Fruit fly (Drosophila melanogaster): ENCODE measurements around the gene tin.

Gene tin

dm6 chr3R:21378595-21378994, at the start of gene tin (continued):
- peak; percentile 16 for TF ChIP-seq maf-S (GFP tag; optimal IDR thresholded peaks at IDR 0.05)
- TF ChIP-seq CG10654 (GFP tag; optimal IDR thresholded peaks at IDR 0.05), result peak; percentile 76
- peak; percentile 62 for TF ChIP-seq inv (GFP tag; IDR thresholded peaks at IDR 0.05; ENCODE audit: partially characterized antibody)
- TF ChIP-seq CG10267 (tag; optimal IDR thresholded peaks at IDR 0.05), result peak; percentile 91
- TF ChIP-seq CG11085 (GFP tag; IDR thresholded peaks at IDR 0.05), result peak; percentile 75
- peak; percentile 94 for TF ChIP-seq CG32772 (GFP tag; IDR thresholded peaks at IDR 0.05)
- peak; percentile 97 for TF ChIP-seq chm (GFP tag; IDR thresholded peaks at IDR 0.05)
- TF ChIP-seq BtbVII (GFP tag; optimal IDR thresholded peaks at IDR 0.05), result peak; percentile 81
- TF ChIP-seq CG9817 (tag; optimal IDR thresholded peaks at IDR 0.05), result peak; percentile 78
- TF ChIP-seq Xrp1 (GFP tag; IDR thresholded peaks at IDR 0.05), result peak; percentile 99
- peak; percentile 95 for TF ChIP-seq CG2202 (tag; optimal IDR thresholded peaks at IDR 0.05)
- TF ChIP-seq bcd (GFP tag; optimal IDR thresholded peaks at IDR 0.05), result peak; percentile 88
- peak; percentile 73 for TF ChIP-seq tio (GFP tag; optimal IDR thresholded peaks at IDR 0.05)
- TF ChIP-seq NFAT (GFP tag; IDR thresholded peaks at IDR 0.05), result peak; percentile 91
- TF ChIP-seq CG31388 (GFP tag; optimal IDR thresholded peaks at IDR 0.05), result peak; percentile 72
- TF ChIP-seq dpn (GFP tag; optimal IDR thresholded peaks at IDR 0.05), result peak; percentile 50 to 84
- peak; percentile 84 for TF ChIP-seq Usf (GFP tag; optimal IDR thresholded peaks at IDR 0.05)
- peak; percentile 55 for TF ChIP-seq CG17186 (GFP tag; optimal IDR thresholded peaks at IDR 0.05)
- TF ChIP-seq Oaz (GFP tag; IDR thresholded peaks at IDR 0.05), result peak; percentile 86
- TF ChIP-seq CG30403 (GFP tag; optimal IDR thresholded peaks at IDR 0.05), result peak; percentile 91
- peak; percentile 55 for TF ChIP-seq CG4617 (GFP tag; optimal IDR thresholded peaks at IDR 0.05; ENCODE audit: borderline replicate concordance)
- TF ChIP-seq CG2129 (GFP tag; IDR thresholded peaks at IDR 0.05; ENCODE audit: partially characterized antibody), result peak; percentile 66
- peak; percentile 90 for TF ChIP-seq CG17568 (GFP tag; optimal IDR thresholded peaks at IDR 0.05)
- peak; percentile 31 for TF ChIP-seq CG8944 (GFP tag; optimal IDR thresholded peaks at IDR 0.05)
- peak; percentile 87 for TF ChIP-seq Chrac-16 (GFP tag; optimal IDR thresholded peaks at IDR 0.05)
- TF ChIP-seq stwl (tag; optimal IDR thresholded peaks at IDR 0.05), result peak; percentile 70
- peak; percentile 89 for TF ChIP-seq Ets65A (GFP tag)
- peak in 1 of 2 experiments; percentile 56 for TF ChIP-seq crp (GFP tag; optimal IDR thresholded peaks at IDR 0.05)
- peak; percentile 84 for TF ChIP-seq CG12155 (GFP tag; optimal IDR thresholded peaks at IDR 0.05)
- TF ChIP-seq Gsc (GFP tag; IDR thresholded peaks at IDR 0.05), result no peak
- peak; percentile 46 for TF ChIP-seq jing (GFP tag; optimal IDR thresholded peaks at IDR 0.05)
- TF ChIP-seq ems (GFP tag; optimal IDR thresholded peaks at IDR 0.05), result peak; percentile 56
- TF ChIP-seq Trl (optimal IDR thresholded peaks at IDR 0.05), result peak in 1 of 2 experiments; percentile 15
- peak; percentile 33 for TF ChIP-seq Trl (GFP tag; optimal IDR thresholded peaks at IDR 0.05)
- peak; percentile 60; the same call in 1 of the 2 replicates for TF ChIP-seq ham (GFP tag; IDR thresholded peaks at IDR 0.05)
- peak; percentile 38 for TF ChIP-seq CG16863 (GFP tag; optimal IDR thresholded peaks at IDR 0.05)
- TF ChIP-seq CG4328 (GFP tag; optimal IDR thresholded peaks at IDR 0.05), result peak; percentile 67
- peak; percentile 44 for TF ChIP-seq pum (GFP tag; optimal IDR thresholded peaks at IDR 0.05)
- TF ChIP-seq jigr1 (GFP tag; IDR thresholded peaks at IDR 0.05), result peak; percentile 72; the same call in 1 of the 3 replicates
- TF ChIP-seq cato (GFP tag; optimal IDR thresholded peaks at IDR 0.05; ENCODE audit: borderline replicate concordance), result peak; percentile 77
- TF ChIP-seq CG12071 (GFP tag; optimal IDR thresholded peaks at IDR 0.05), result peak; percentile 67
- TF ChIP-seq caup (GFP tag; optimal IDR thresholded peaks at IDR 0.05; ENCODE audit: severe bottlenecking), result peak; percentile 91
- peak; percentile 83 for TF ChIP-seq CG7987 (GFP tag; optimal IDR thresholded peaks at IDR 0.05)
- TF ChIP-seq CG6175 (GFP tag; IDR thresholded peaks at IDR 0.05), result peak; percentile 86
- peak; percentile 93 for TF ChIP-seq Sox102F (GFP tag; optimal IDR thresholded peaks at IDR 0.05)
- TF ChIP-seq so (GFP tag; IDR thresholded peaks at IDR 0.05), result peak; percentile 97
- TF ChIP-seq CG10147 (GFP tag; optimal IDR thresholded peaks at IDR 0.05), result peak; percentile 79
- peak; percentile 9 for TF ChIP-seq jumu (GFP tag; optimal IDR thresholded peaks at IDR 0.05)
- TF ChIP-seq lola (GFP tag; optimal IDR thresholded peaks at IDR 0.05), result peak in 1 of 3 experiments; percentile 95
- no peak for TF ChIP-seq gfzf (GFP tag; optimal IDR thresholded peaks at IDR 0.05)

Measured in whole organism, embryonic.